Fruit fly (Drosophila melanogaster) whole organism, prepupa: Measurements from ENCODE around the gene CG14329.
A peak's percentile ranks its signal among the peaks of the same experiment; 100 is the strongest.

Source experiments
- Blimp-1 ChIP-seq: fragments of 200-800 bp; sonication (Bioruptor generic); optimal IDR thresholded peaks from 3 replicates; lab custom pipeline; 2017; ENCODE audit warnings: missing biosample characterization, missing genetic modification characterization, mild to moderate bottlenecking, moderate library complexity, missing genetic modification reagents
- CG6163 ChIP-seq: fragments of 200-800 bp; sonication (Bioruptor generic); IDR thresholded peaks from 3 replicates; pipeline ENCODE4 v1.3.6; 2022; ENCODE audit warnings: missing biosample characterization, missing genetic modification characterization
- fkh ChIP-seq: fragments of 200-800 bp; sonication (Bioruptor generic); optimal IDR thresholded peaks from 3 replicates; lab custom pipeline; 2017; ENCODE audit warnings: missing biosample characterization, mild to moderate bottlenecking, missing genetic modification characterization, moderate library complexity
- ss ChIP-seq, 2 experiments: fragments of 200-800 bp; sonication (Bioruptor generic); optimal IDR thresholded peaks; 2 replicates in 1 of 2; 3 replicates in 1 of 2; lab custom pipeline; 2017 to 2018; ENCODE audit warnings: mild to moderate bottlenecking in 2 of 2, missing biosample characterization in 2 of 2, missing genetic modification characterization in 2 of 2, moderate library complexity in 1 of 2

dm6 chr3R:17613549-17613948 lies 4.4 kb downstream of the CG14329 start, which contains the start of gene CG14327:
- TF ChIP-seq CG6163 (no peak), fkh (GFP tag; lab: Kevin White, UChicago) (no peak), ss (GFP tag; optimal IDR thresholded peaks at IDR 0.05; lab: Kevin White, UChicago) (peak; percentile 24 to 47), Blimp-1 (GFP tag; lab: Kevin White, UChicago) (no peak)
